Worm (Caenorhabditis elegans) whole organism, early embryonic: Measurements from ENCODE around the gene C16E9.1.

Experiments
- ama-1 ChIP-seq: fragments of 150-350 bp; optimal IDR thresholded peaks from 2 replicates; lab custom pipeline; 2014
- scrt-1 ChIP-seq: fragments of 200-800 bp; sonication (Bioruptor generic); IDR thresholded peaks from 2 replicates; pipeline ENCODE4 v1.3.6; 2022; ENCODE audit warnings: missing genetic modification characterization, missing compliant biosample characterization

- no peak for TF ChIP-seq ama-1 (lab: Kevin White, UChicago)
- TF ChIP-seq scrt-1 (GFP tag; lab: Robert Waterston, UW), result no peak
Measured at ce11 chrX:6941711-6942110, 1.7 kb downstream of the C16E9.1 start.
